Worm (Caenorhabditis elegans) whole organism, midembryonic: ENCODE results near the gene frpr-6.

Experiments
- T22C8.4 ChIP-seq: fragments of 200-800 bp; sonication (Bioruptor generic); IDR thresholded peaks from 2 replicates; pipeline ENCODE4 v1.3.6; 2022; ENCODE audit warnings: missing genetic modification characterization, missing compliant biosample characterization
- flt-1 ChIP-seq: fragments of 200-800 bp; sonication (Bioruptor generic); IDR thresholded peaks from 2 replicates; pipeline ENCODE4 v1.3.6; 2022; ENCODE audit warnings: missing genetic modification characterization, missing compliant biosample characterization
- klf-2 ChIP-seq: fragments of 200-800 bp; sonication (Bioruptor generic); conservative IDR thresholded peaks from 2 replicates; pipeline ENCODE4 v1.3.6; 2022; ENCODE audit warnings: missing genetic modification reagents, missing genetic modification characterization, missing compliant biosample characterization
- med-1 ChIP-seq: sonication (generic microtip); optimal IDR thresholded peaks from 2 replicates; lab custom pipeline; 2017; ENCODE audit warnings: missing genetic modification characterization, mild to moderate bottlenecking, missing compliant biosample characterization, antibody characterized with exemption, missing genetic modification reagents; ENCODE audit not compliant: insufficient read depth
- ref-1 ChIP-seq: fragments of 200-800 bp; sonication (Bioruptor generic); conservative IDR thresholded peaks from 2 replicates; pipeline ENCODE4 v1.3.6; 2022; ENCODE audit warnings: missing genetic modification reagents, missing genetic modification characterization, missing compliant biosample characterization
- tab-1 ChIP-seq: fragments of 200-800 bp; sonication (Bioruptor generic); IDR thresholded peaks from 2 replicates; pipeline ENCODE4 v1.3.6; 2022; ENCODE audit warnings: missing genetic modification characterization, missing compliant biosample characterization
- ztf-23 ChIP-seq: fragments of 200-800 bp; sonication (Bioruptor generic); IDR thresholded peaks from 2 replicates; pipeline ENCODE4 v1.3.6; 2022; ENCODE audit warnings: missing genetic modification reagents, missing genetic modification characterization, missing compliant biosample characterization
- ztf-29 ChIP-seq: fragments of 200-800 bp; sonication (Bioruptor generic); IDR thresholded peaks from 2 replicates; pipeline ENCODE4 v1.3.6; 2022; ENCODE audit warnings: missing genetic modification reagents, missing genetic modification characterization, missing compliant biosample characterization

DNA sequence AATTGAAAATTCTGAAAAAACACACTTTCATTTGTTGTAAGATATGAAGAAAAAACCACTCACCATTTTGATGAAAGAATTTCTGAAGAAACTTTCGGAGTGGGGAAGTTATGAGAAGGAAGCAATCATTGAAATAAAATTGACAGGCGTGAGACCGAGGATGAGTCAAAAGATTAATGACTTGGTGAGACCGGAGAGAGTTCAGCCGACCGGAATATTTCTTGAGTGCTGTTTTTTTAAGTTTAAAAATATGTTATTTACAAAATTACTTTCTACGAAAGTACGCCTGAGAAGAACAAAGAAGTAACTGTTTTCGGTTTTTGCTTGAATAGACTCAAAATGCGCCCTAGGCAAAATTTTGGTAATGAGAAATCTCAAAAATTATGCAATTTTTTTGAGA is 44.7 kb downstream of the frpr-6 start, which contains the start of gene C25E10.10:
- TF ChIP-seq T22C8.4 (GFP tag; lab: Robert Waterston, UW) (no peak), klf-2 (GFP tag; lab: Robert Waterston, UW) (no peak), med-1 (GFP tag; lab: Kevin White, UChicago) (no peak), ztf-29 (GFP tag; lab: Robert Waterston, UW) (no peak), flt-1 (GFP tag; lab: Robert Waterston, UW) (no peak), ref-1 (GFP tag; lab: Robert Waterston, UW) (no peak), ztf-23 (GFP tag; lab: Robert Waterston, UW) (no peak), tab-1 (GFP tag; lab: Robert Waterston, UW) (no peak)
